Fruit fly (Drosophila melanogaster): ENCODE data around the gene primo-1.

Gene primo-1

dm6 chr3R:13719053-13719452, 7.4 kb upstream of the primo-1 start (continued):
- TF ChIP-seq CG16779 (GFP tag; IDR thresholded peaks at IDR 0.05) (no peak), nerfin-2 (GFP tag; IDR thresholded peaks at IDR 0.05; ENCODE audit: partially characterized antibody) (no peak), CG8290 (GFP tag; optimal IDR thresholded peaks at IDR 0.05) (no peak), CG8290 (tag; optimal IDR thresholded peaks at IDR 0.05) (no peak), abd-A (tag; optimal IDR thresholded peaks at IDR 0.05) (no peak), CG12071 (GFP tag; optimal IDR thresholded peaks at IDR 0.05) (no peak), ap (GFP tag; IDR thresholded peaks at IDR 0.05) (no peak), Rfx (GFP tag; IDR thresholded peaks at IDR 0.05) (no peak), ara (GFP tag; IDR thresholded peaks at IDR 0.05) (0 out of 2 replicates have a peak, but pooled peaks have one; percentile 10), Hey (tag; optimal IDR thresholded peaks at IDR 0.05) (no peak), CG5953 (GFP tag; IDR thresholded peaks at IDR 0.05) (no peak), Oli (tag; optimal IDR thresholded peaks at IDR 0.05) (no peak), CG10565 (GFP tag; optimal IDR thresholded peaks at IDR 0.05) (no peak), Stat92E (GFP tag; optimal IDR thresholded peaks at IDR 0.05) (no peak), chinmo (GFP tag; IDR thresholded peaks at IDR 0.05; ENCODE audit: partially characterized antibody) (0 out of 4 replicates have a peak, but pooled peaks have one; percentile 32), CG10959 (GFP tag; IDR thresholded peaks at IDR 0.05) (no peak), CG9876 (GFP tag; optimal IDR thresholded peaks at IDR 0.05) (no peak), Xbp1 (GFP tag; optimal IDR thresholded peaks at IDR 0.05) (no peak), CG30431 (GFP tag; optimal IDR thresholded peaks at IDR 0.05) (no peak), crol (GFP tag; IDR thresholded peaks at IDR 0.05) (peak; percentile 28), CG16863 (GFP tag; optimal IDR thresholded peaks at IDR 0.05) (no peak)

- no peak for TF ChIP-seq shn (GFP tag; optimal IDR thresholded peaks at IDR 0.05)
- peak; percentile 9 for TF ChIP-seq sens (GFP tag)
Observed at dm6 chr3R:13718076-13718475, 6.4 kb upstream of the primo-1 start, which contains the start of gene Ubc87F. Gene Ubc87F, minus strand, starts transcription at chr3R:13718176.

dm6 chr3R:13716827-13717226, 5.2 kb upstream of the primo-1 start:
- TF ChIP-seq CG32772 (GFP tag; IDR thresholded peaks at IDR 0.05) (0 out of 2 replicates have a peak, but pooled peaks have one; percentile 48), HmgD (GFP tag; optimal IDR thresholded peaks at IDR 0.05) (no peak), Hr78 (GFP tag; optimal IDR thresholded peaks at IDR 0.05) (peak in 1 of 2 experiments; percentile 14), Abd-B (GFP tag; optimal IDR thresholded peaks at IDR 0.05) (peak; percentile 21), zfh1 (GFP tag; IDR thresholded peaks at IDR 0.05) (peak; percentile 18; the same call in 1 of the 3 replicates), Antp (GFP tag; optimal IDR thresholded peaks at IDR 0.05) (peak; percentile 59), onecut (GFP tag; IDR thresholded peaks at IDR 0.05) (0 out of 2 replicates have a peak, but pooled peaks have one; percentile 9), Ptx1 (GFP tag; IDR thresholded peaks at IDR 0.05) (peak; percentile 63), CG6175 (GFP tag; IDR thresholded peaks at IDR 0.05) (no peak), unpg (GFP tag; optimal IDR thresholded peaks at IDR 0.05) (peak; percentile 47), Xrp1 (GFP tag; IDR thresholded peaks at IDR 0.05) (peak; percentile 57; the same call in 1 of the 2 replicates), p53 (GFP tag; optimal IDR thresholded peaks at IDR 0.05) (no peak), ro (GFP tag; IDR thresholded peaks at IDR 0.05) (no peak), ind (GFP tag; optimal IDR thresholded peaks at IDR 0.05) (peak; percentile 9), ase (GFP tag; IDR thresholded peaks at IDR 0.05) (0 out of 3 replicates have a peak, but pooled peaks have one; percentile 49), tup (GFP tag; optimal IDR thresholded peaks at IDR 0.05) (no peak), pb (GFP tag; optimal IDR thresholded peaks at IDR 0.05) (peak; percentile 44), hkb (optimal IDR thresholded peaks at IDR 0.05) (no peak), hkb (GFP tag; IDR thresholded peaks at IDR 0.05) (peak; percentile 78), dmrt11E (tag; optimal IDR thresholded peaks at IDR 0.05) (no peak), Awh (GFP tag; IDR thresholded peaks at IDR 0.05) (peak; percentile 49; the same call in 1 of the 2 replicates), CG12236 (GFP tag; optimal IDR thresholded peaks at IDR 0.05) (no peak), CG4328 (GFP tag; optimal IDR thresholded peaks at IDR 0.05) (no peak), gem (tag; optimal IDR thresholded peaks at IDR 0.05) (peak; percentile 59), CG7556 (GFP tag; optimal IDR thresholded peaks at IDR 0.05) (peak; percentile 27), CG17359 (tag; optimal IDR thresholded peaks at IDR 0.05) (peak; percentile 35), pum (GFP tag; optimal IDR thresholded peaks at IDR 0.05) (peak; percentile 17)
